Worm (Caenorhabditis elegans): ENCODE data around the gene gldi-2.

The gldi-2 gene

DNA sequence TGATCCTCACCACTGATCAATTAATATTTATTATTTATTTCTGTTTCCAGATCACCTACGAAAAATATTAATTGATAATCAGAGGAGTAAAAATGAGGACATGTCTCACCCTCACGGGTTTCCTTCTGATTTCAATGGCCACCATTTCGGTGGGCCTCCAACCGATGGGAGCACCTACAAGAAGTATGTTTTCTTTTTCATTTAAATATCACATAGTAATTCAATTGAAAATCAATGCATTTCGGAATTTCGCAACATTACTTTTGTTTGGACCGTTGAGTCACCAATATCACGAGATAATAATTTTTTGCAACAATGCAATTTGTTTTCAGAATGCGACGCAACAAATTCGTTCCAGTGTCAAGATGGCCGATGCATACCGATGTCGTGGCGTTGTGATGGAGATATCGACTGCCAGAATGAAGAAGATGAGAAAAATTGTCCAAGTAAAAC is at the start of gene gldi-2:
TSS of gene gldi-2 (plus strand) at position 51 of the 453 bp plus-strand sequence.
- no peak for TF ChIP-seq nhr-6 (tag; optimal IDR thresholded peaks at IDR 0.05)
- TF ChIP-seq zip-2 (tag; optimal IDR thresholded peaks at IDR 0.05): no peak
- TF ChIP-seq nhr-42 (GFP tag; IDR thresholded peaks at IDR 0.05): no peak
- TF ChIP-seq zip-11 (GFP tag; IDR thresholded peaks at IDR 0.05): no peak
- no peak for TF ChIP-seq fos-1 (tag; optimal IDR thresholded peaks at IDR 0.05)

DNA sequence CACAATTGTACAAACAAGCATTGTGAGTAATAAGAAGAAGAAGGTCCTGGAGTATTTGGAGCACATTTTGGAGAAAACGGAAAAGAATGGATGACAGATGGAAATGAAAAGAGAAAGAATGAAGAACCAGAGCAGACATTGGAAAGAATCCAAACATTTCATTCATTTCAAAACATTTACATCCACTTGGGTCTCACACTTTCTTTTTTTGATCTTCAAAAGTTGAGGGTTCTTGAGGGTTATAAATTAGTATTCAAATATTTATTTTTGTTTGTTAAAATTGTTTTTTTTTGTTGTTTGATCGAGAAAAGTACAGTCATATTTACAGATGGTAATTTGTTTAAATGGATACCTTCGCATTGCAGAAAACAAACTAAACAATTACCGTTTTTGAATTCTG is 49.5 kb upstream of the gldi-2 start, which contains the start of gene T14B4.9:
TSS of gene T14B4.9 (minus strand) at position 101 of the 400 bp plus-strand sequence.
- TF ChIP-seq R02D3.7 (tag; optimal IDR thresholded peaks at IDR 0.05): no peak
- TF ChIP-seq nhr-102 (tag; optimal IDR thresholded peaks at IDR 0.05): no peak
- TF ChIP-seq dmd-6 (GFP tag; IDR thresholded peaks at IDR 0.05): no peak
- TF ChIP-seq nhr-6 (tag; optimal IDR thresholded peaks at IDR 0.05): no peak
- no peak for TF ChIP-seq hmg-1.1 (GFP tag; IDR thresholded peaks at IDR 0.05)
- no peak for TF ChIP-seq fkh-10 (GFP tag; optimal IDR thresholded peaks at IDR 0.05)
- no peak for TF ChIP-seq nhr-41 (GFP tag; IDR thresholded peaks at IDR 0.05)
- TF ChIP-seq lsy-2 (tag; optimal IDR thresholded peaks at IDR 0.05): no peak
- no peak for TF ChIP-seq spr-3 (GFP tag; optimal IDR thresholded peaks at IDR 0.05)
- TF ChIP-seq zag-1 (tag; optimal IDR thresholded peaks at IDR 0.05): no peak
- TF ChIP-seq nhr-42 (GFP tag; IDR thresholded peaks at IDR 0.05): no peak
- no peak for TF ChIP-seq egl-43 (GFP tag; IDR thresholded peaks at IDR 0.05)
- no peak for TF ChIP-seq zfp-2 (tag; optimal IDR thresholded peaks at IDR 0.05)

DNA sequence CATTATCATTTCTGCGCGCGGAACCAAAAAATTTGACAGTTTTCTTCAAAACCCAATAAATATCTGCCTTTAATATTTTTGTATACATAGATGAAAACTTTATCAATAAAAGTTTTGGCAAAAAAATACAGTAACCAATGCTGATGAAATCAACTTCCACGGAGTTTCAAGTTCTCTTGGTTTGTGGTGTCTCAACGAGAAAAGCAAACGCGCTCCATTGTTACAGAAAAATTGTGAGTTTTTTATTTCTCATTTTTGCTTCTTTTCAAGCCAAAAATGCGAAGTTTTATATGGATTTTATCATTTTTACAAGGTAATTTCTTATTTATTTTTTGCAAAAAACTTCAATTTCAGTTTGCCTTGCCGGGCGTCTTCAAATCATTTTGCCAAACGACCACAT is 48.6 kb upstream of the gldi-2 start, which contains the start of gene T14B4.3:
TSS of gene T14B4.3 (plus strand) at position 264 of the 400 bp plus-strand sequence.
- TF ChIP-seq mes-2 (tag; optimal IDR thresholded peaks at IDR 0.05; ENCODE audit: poor library complexity, severe bottlenecking) (peak; percentile 94), madf-5 (GFP tag; IDR thresholded peaks at IDR 0.05) (no peak), nhr-6 (tag; optimal IDR thresholded peaks at IDR 0.05) (peak; percentile 75), rbr-2 (tag; optimal IDR thresholded peaks at IDR 0.05) (peak; percentile 51), unc-130 (GFP tag; optimal IDR thresholded peaks at IDR 0.05) (peak; percentile 76), nhr-11 (tag; optimal IDR thresholded peaks at IDR 0.05) (peak; percentile 45), aha-1 (tag) (no peak), unc-39 (tag; optimal IDR thresholded peaks at IDR 0.05) (no peak), nhr-77 (tag; optimal IDR thresholded peaks at IDR 0.05) (peak; percentile 77), hlh-30 (tag; optimal IDR thresholded peaks at IDR 0.05; ENCODE audit: insufficient read depth) (peak; percentile 30), lin-13 (GFP tag; optimal IDR thresholded peaks at IDR 0.05) (peak; percentile 14), daf-12 (tag; optimal IDR thresholded peaks at IDR 0.05) (no peak), dpl-1 (GFP tag; optimal IDR thresholded peaks at IDR 0.05) (peak; percentile 61), hlh-11 (tag; optimal IDR thresholded peaks at IDR 0.05) (no peak), hmg-1.1 (GFP tag; IDR thresholded peaks at IDR 0.05) (peak; percentile 26; the same call in 1 of the 2 replicates), T20F7.1 (GFP tag; optimal IDR thresholded peaks at IDR 0.05) (peak; percentile 74), lin-38 (GFP tag; IDR thresholded peaks at IDR 0.05) (peak; percentile 97), pha-4 (GFP tag; IDR thresholded peaks at IDR 0.05) (no peak), pha-4 (tag; optimal IDR thresholded peaks at IDR 0.05) (peak; percentile 51), dve-1 (tag; optimal IDR thresholded peaks at IDR 0.05; ENCODE audit: insufficient read depth) (peak; percentile 61), nhr-28 (tag; optimal IDR thresholded peaks at IDR 0.05) (peak; percentile 59), hif-1 (tag; optimal IDR thresholded peaks at IDR 0.05) (peak in 1 of 2 experiments; percentile 77), ceh-44 (GFP tag; IDR thresholded peaks at IDR 0.05) (0 out of 2 replicates have a peak, but pooled peaks have one; percentile 27), unc-62 (GFP tag; optimal IDR thresholded peaks at IDR 0.05 in 1 of 2) (no peak), unc-62 (tag; optimal IDR thresholded peaks at IDR 0.05) (no peak), lsy-2 (tag; optimal IDR thresholded peaks at IDR 0.05) (peak in 1 of 2 experiments; percentile 88), mep-1 (tag; optimal IDR thresholded peaks at IDR 0.05) (peak; percentile 73)
